Worm (Caenorhabditis elegans) whole organism, L2 larva: ENCODE measurements around the gene sri-46.

Experiments
- C34F6.9 ChIP-seq: fragments of 150-350 bp; optimal IDR thresholded peaks from 2 replicates; lab custom pipeline; 2014; ENCODE audit warnings: missing biosample characterization, missing genetic modification characterization
- R02D3.7 ChIP-seq: fragments of 150-350 bp; optimal IDR thresholded peaks from 2 replicates; lab custom pipeline; 2014; ENCODE audit warnings: missing biosample characterization, missing genetic modification characterization
- ZK546.5 ChIP-seq: sonication (generic microtip); optimal IDR thresholded peaks from 2 replicates; lab custom pipeline; 2017; ENCODE audit warnings: missing biosample characterization, missing genetic modification characterization
- ama-1 ChIP-seq: fragments of 150-350 bp; optimal IDR thresholded peaks from 2 replicates; lab custom pipeline; 2018; ENCODE audit warnings: inconsistent platforms
- blmp-1 ChIP-seq: sonication (generic microtip); optimal IDR thresholded peaks from 2 replicates; lab custom pipeline; 2017; ENCODE audit warnings: missing genetic modification characterization, mild to moderate bottlenecking, missing compliant biosample characterization, antibody characterized with exemption, moderate library complexity; ENCODE audit not compliant: insufficient read depth
- crh-2 ChIP-seq: sonication (generic microtip); optimal IDR thresholded peaks from 2 replicates; lab custom pipeline; 2017; ENCODE audit warnings: missing biosample characterization, missing genetic modification characterization
- dmd-4 ChIP-seq: sonication (generic microtip); optimal IDR thresholded peaks from 2 replicates; lab custom pipeline; 2017; ENCODE audit warnings: missing biosample characterization, missing genetic modification characterization
- elt-1 ChIP-seq: fragments of 150-350 bp; optimal IDR thresholded peaks from 2 replicates; lab custom pipeline; 2014; ENCODE audit warnings: missing biosample characterization, missing genetic modification characterization
- gmeb-1 ChIP-seq: fragments of 150-350 bp; optimal IDR thresholded peaks from 2 replicates; lab custom pipeline; 2014; ENCODE audit warnings: missing biosample characterization, missing genetic modification characterization
- lin-11 ChIP-seq: fragments of 150-350 bp; sonication (generic microtip); optimal IDR thresholded peaks from 2 replicates; lab custom pipeline; 2014; ENCODE audit warnings: missing biosample characterization, missing genetic modification characterization, inconsistent platforms, mixed read lengths
- lin-39 ChIP-seq: fragments of 150-350 bp; optimal IDR thresholded peaks from 2 replicates; lab custom pipeline; 2014; ENCODE audit warnings: missing biosample characterization, missing genetic modification reagents, missing genetic modification characterization
- mab-5 ChIP-seq: fragments of 150-350 bp; optimal IDR thresholded peaks from 2 replicates; lab custom pipeline; 2014; ENCODE audit warnings: missing biosample characterization, missing genetic modification characterization
- mbf-1 ChIP-seq: sonication (generic microtip); optimal IDR thresholded peaks from 2 replicates; lab custom pipeline; 2017; ENCODE audit warnings: missing biosample characterization, missing genetic modification characterization
- mdl-1 ChIP-seq, 2 experiments: fragments of 150-350 bp in 1 of 2; sonication (generic microtip) in 1 of 2; optimal IDR thresholded peaks; 2 replicates each; lab custom pipeline; 2017; ENCODE audit warnings: missing biosample characterization in 2 of 2, missing genetic modification characterization in 2 of 2
- nhr-10 ChIP-seq: sonication (generic microtip); optimal IDR thresholded peaks from 2 replicates; lab custom pipeline; 2017; ENCODE audit warnings: missing biosample characterization, missing genetic modification characterization
- nhr-12 ChIP-seq: fragments of 150-350 bp; optimal IDR thresholded peaks from 2 replicates; lab custom pipeline; 2014; ENCODE audit warnings: missing biosample characterization, missing genetic modification characterization
- nhr-21 ChIP-seq: fragments of 150-350 bp; optimal IDR thresholded peaks from 2 replicates; lab custom pipeline; 2014; ENCODE audit warnings: missing biosample characterization, missing genetic modification characterization
- nhr-23 ChIP-seq: fragments of 150-350 bp; optimal IDR thresholded peaks from 2 replicates; lab custom pipeline; 2014; ENCODE audit warnings: missing biosample characterization, missing genetic modification reagents, missing genetic modification characterization
- nhr-237 ChIP-seq: fragments of 150-350 bp; optimal IDR thresholded peaks from 2 replicates; lab custom pipeline; 2014; ENCODE audit warnings: missing biosample characterization, missing genetic modification characterization
- nhr-6 ChIP-seq: fragments of 150-350 bp; optimal IDR thresholded peaks from 2 replicates; lab custom pipeline; 2014; ENCODE audit warnings: missing biosample characterization, missing genetic modification characterization
- nhr-77 ChIP-seq: fragments of 150-350 bp; optimal IDR thresholded peaks from 2 replicates; lab custom pipeline; 2014; ENCODE audit warnings: missing biosample characterization, missing genetic modification characterization
- peb-1 ChIP-seq: fragments of 150-350 bp; optimal IDR thresholded peaks from 2 replicates; lab custom pipeline; 2014; ENCODE audit warnings: missing biosample characterization, missing genetic modification characterization
- sem-4 ChIP-seq: fragments of 150-350 bp; optimal IDR thresholded peaks from 2 replicates; lab custom pipeline; 2014; ENCODE audit warnings: missing biosample characterization, missing genetic modification reagents, missing genetic modification characterization
- skn-1 ChIP-seq: sonication (generic microtip); optimal IDR thresholded peaks from 2 replicates; lab custom pipeline; 2017; ENCODE audit warnings: missing biosample characterization, missing genetic modification characterization
- sma-9 ChIP-seq, 2 experiments: fragments of 150-350 bp in 1 of 2; sonication (generic microtip) in 1 of 2; optimal IDR thresholded peaks; 2 replicates each; lab custom pipeline; 2014 to 2016; ENCODE audit warnings: missing genetic modification characterization in 2 of 2, mild to moderate bottlenecking in 1 of 2, missing biosample characterization in 1 of 2, missing compliant biosample characterization in 1 of 2, missing genetic modification reagents in 1 of 2, moderate library complexity in 1 of 2
- snpc-4 ChIP-seq: fragments of 150-350 bp; optimal IDR thresholded peaks from 2 replicates; lab custom pipeline; 2014; ENCODE audit warnings: missing biosample characterization, missing genetic modification characterization
- unc-39 ChIP-seq: fragments of 150-350 bp; optimal IDR thresholded peaks from 2 replicates; lab custom pipeline; 2014; ENCODE audit warnings: missing biosample characterization, missing genetic modification characterization
- unc-55 ChIP-seq: fragments of 150-350 bp; sonication (generic microtip); optimal IDR thresholded peaks from 3 replicates; lab custom pipeline; 2014; ENCODE audit warnings: missing biosample characterization, missing genetic modification reagents, missing genetic modification characterization
- unc-62 ChIP-seq: fragments of 150-350 bp; optimal IDR thresholded peaks from 2 replicates; lab custom pipeline; 2014; ENCODE audit warnings: missing biosample characterization, missing genetic modification reagents, missing genetic modification characterization
- zag-1 ChIP-seq: fragments of 150-350 bp; optimal IDR thresholded peaks from 2 replicates; lab custom pipeline; 2014; ENCODE audit warnings: missing biosample characterization, missing genetic modification characterization
- ztf-1 ChIP-seq: fragments of 200-800 bp; sonication (Bioruptor generic); conservative IDR thresholded peaks from 2 replicates; pipeline ENCODE4 v1.3.6; 2022; ENCODE audit warnings: missing genetic modification characterization, missing compliant biosample characterization
- ztf-4 ChIP-seq: fragments of 150-350 bp; optimal IDR thresholded peaks from 2 replicates; lab custom pipeline; 2014; ENCODE audit warnings: missing biosample characterization, missing genetic modification characterization

The sri-46 gene

ce11 chrII:684811-685210, 13.9 kb upstream of the sri-46 start, which contains the start of gene T02H6.5:
TSS of gene T02H6.5 (plus strand) at chrII:685111.
- TF ChIP-seq sem-4 (no peak), gmeb-1 (tag; lab: Kevin White, UChicago) (no peak), peb-1 (tag; lab: Kevin White, UChicago) (no peak), skn-1 (tag; lab: Kevin White, UChicago) (no peak), crh-2 (tag; lab: Kevin White, UChicago) (no peak), ztf-1 (GFP tag; lab: Robert Waterston, UW) (no peak), sma-9 (GFP tag; optimal IDR thresholded peaks at IDR 0.05; lab: Kevin White, UChicago) (no peak), sma-9 (tag; optimal IDR thresholded peaks at IDR 0.05; lab: Kevin White, UChicago) (no peak), ZK546.5 (no peak), nhr-12 (tag; lab: Kevin White, UChicago) (no peak), elt-1 (no peak), nhr-237 (tag; lab: Kevin White, UChicago) (no peak), mdl-1 (tag; optimal IDR thresholded peaks at IDR 0.05; lab: Kevin White, UChicago) (no peak), nhr-10 (tag; lab: Kevin White, UChicago) (no peak), mbf-1 (tag; lab: Kevin White, UChicago) (no peak), unc-55 (GFP tag; lab: Kevin White, UChicago) (no peak), unc-39 (no peak), nhr-77 (no peak), blmp-1 (tag; lab: Kevin White, UChicago) (no peak), zag-1 (tag; lab: Kevin White, UChicago) (no peak)

- TF ChIP-seq ztf-1 (GFP tag; lab: Robert Waterston, UW), result no peak
- TF ChIP-seq unc-62 (GFP tag; lab: Kevin White, UChicago), result no peak
- no peak for TF ChIP-seq R02D3.7 (tag; lab: Kevin White, UChicago)
- no peak for TF ChIP-seq nhr-77
- TF ChIP-seq unc-39, result no peak
- TF ChIP-seq sem-4, result no peak
Observed at ce11 chrII:683467-683866, 12.5 kb upstream of the sri-46 start, which contains the start of gene T02H6.6. TSS of gene T02H6.6 (plus strand) at chrII:683767.

ce11 chrII:682326-682725, 11.4 kb upstream of the sri-46 start, which contains the start of gene T02H6.7:
TSS of gene T02H6.7 (plus strand) at chrII:682626.
- TF ChIP-seq snpc-4 (tag; lab: Kevin White, UChicago) (no peak), zag-1 (tag; lab: Kevin White, UChicago) (no peak), crh-2 (tag; lab: Kevin White, UChicago) (no peak), nhr-237 (tag; lab: Kevin White, UChicago) (no peak), dmd-4 (tag; lab: Kevin White, UChicago) (no peak), skn-1 (tag; lab: Kevin White, UChicago) (no peak), unc-39 (no peak), ztf-4 (tag; lab: Kevin White, UChicago) (no peak)
- TF ChIP-seq, all 48 proteins: peak for 0

ce11 chrII:680612-681011, 9.7 kb upstream of the sri-46 start, which contains the start of the genes T02H6.10 and T02H6.8:
TSS of gene T02H6.10 (minus strand) at chrII:680712.
TSS of gene T02H6.8 (plus strand) at chrII:680832.
- TF ChIP-seq blmp-1 (tag; lab: Kevin White, UChicago) (no peak), ztf-1 (GFP tag; lab: Robert Waterston, UW) (no peak)

- TF ChIP-seq ztf-1 (GFP tag; lab: Robert Waterston, UW) (no peak), sem-4 (no peak), nhr-6 (no peak), zag-1 (tag; lab: Kevin White, UChicago) (no peak)
Observed at ce11 chrII:678581-678980, 7.7 kb upstream of the sri-46 start, which contains the start of gene T02H6.9. TSS of gene T02H6.9 (plus strand) at chrII:678881.

- TF ChIP-seq lin-39 (tag; lab: Kevin White, UChicago) (no peak), C34F6.9 (tag; lab: Kevin White, UChicago) (no peak), ztf-4 (tag; lab: Kevin White, UChicago) (no peak), skn-1 (tag; lab: Kevin White, UChicago) (no peak), ama-1 (lab: Kevin White, UChicago) (no peak), blmp-1 (tag; lab: Kevin White, UChicago) (no peak), nhr-21 (tag; lab: Kevin White, UChicago) (no peak), snpc-4 (tag; lab: Kevin White, UChicago) (no peak), nhr-23 (tag; lab: Kevin White, UChicago) (no peak), mab-5 (tag; lab: Kevin White, UChicago) (no peak), lin-11 (tag; lab: Kevin White, UChicago) (no peak), nhr-10 (tag; lab: Kevin White, UChicago) (no peak), peb-1 (tag; lab: Kevin White, UChicago) (no peak), unc-55 (GFP tag; lab: Kevin White, UChicago) (no peak), nhr-12 (tag; lab: Kevin White, UChicago) (no peak), nhr-6 (no peak), dmd-4 (tag; lab: Kevin White, UChicago) (no peak), unc-62 (GFP tag; lab: Kevin White, UChicago) (no peak)
Observed at ce11 chrII:675822-676221, 4.9 kb upstream of the sri-46 start.
